Worm (Caenorhabditis elegans) whole organism, L2 larva: Measurements from ENCODE around the gene col-105.
A peak's percentile ranks its signal among the peaks of the same experiment; 100 is the strongest.

Experiments
- F13H6.1 ChIP-seq: sonication (generic microtip); optimal IDR thresholded peaks from 2 replicates; lab custom pipeline; 2016; ENCODE audit warnings: missing genetic modification characterization, missing compliant biosample characterization
- R02D3.7 ChIP-seq: fragments of 150-350 bp; optimal IDR thresholded peaks from 2 replicates; lab custom pipeline; 2014; ENCODE audit warnings: missing biosample characterization, missing genetic modification characterization
- Y55F3AM.14 ChIP-seq: fragments of 200-800 bp; sonication (Bioruptor generic); optimal IDR thresholded peaks from 2 replicates; lab custom pipeline; 2018; ENCODE audit warnings: mild to moderate bottlenecking, missing genetic modification characterization, missing compliant biosample characterization
- ZK546.5 ChIP-seq: sonication (generic microtip); optimal IDR thresholded peaks from 2 replicates; lab custom pipeline; 2017; ENCODE audit warnings: missing biosample characterization, missing genetic modification characterization
- alr-1 ChIP-seq: fragments of 150-350 bp; optimal IDR thresholded peaks from 2 replicates; lab custom pipeline; 2014; ENCODE audit warnings: missing biosample characterization, missing genetic modification characterization
- ama-1 ChIP-seq: fragments of 150-350 bp; optimal IDR thresholded peaks from 2 replicates; lab custom pipeline; 2018; ENCODE audit warnings: inconsistent platforms
- blmp-1 ChIP-seq: sonication (generic microtip); optimal IDR thresholded peaks from 2 replicates; lab custom pipeline; 2017; ENCODE audit warnings: missing genetic modification characterization, mild to moderate bottlenecking, missing compliant biosample characterization, antibody characterized with exemption, moderate library complexity; ENCODE audit not compliant: insufficient read depth
- dmd-4 ChIP-seq: sonication (generic microtip); optimal IDR thresholded peaks from 2 replicates; lab custom pipeline; 2017; ENCODE audit warnings: missing biosample characterization, missing genetic modification characterization
- elt-1 ChIP-seq: fragments of 150-350 bp; optimal IDR thresholded peaks from 2 replicates; lab custom pipeline; 2014; ENCODE audit warnings: missing biosample characterization, missing genetic modification characterization
- elt-3 ChIP-seq: sonication (generic microtip); optimal IDR thresholded peaks from 2 replicates; lab custom pipeline; 2017; ENCODE audit warnings: missing biosample characterization, missing genetic modification characterization
- lin-11 ChIP-seq: fragments of 150-350 bp; sonication (generic microtip); optimal IDR thresholded peaks from 2 replicates; lab custom pipeline; 2014; ENCODE audit warnings: missing biosample characterization, missing genetic modification characterization, inconsistent platforms, mixed read lengths
- lin-39 ChIP-seq: fragments of 150-350 bp; optimal IDR thresholded peaks from 2 replicates; lab custom pipeline; 2014; ENCODE audit warnings: missing biosample characterization, missing genetic modification reagents, missing genetic modification characterization
- mbf-1 ChIP-seq: sonication (generic microtip); optimal IDR thresholded peaks from 2 replicates; lab custom pipeline; 2017; ENCODE audit warnings: missing biosample characterization, missing genetic modification characterization
- mdl-1 ChIP-seq, 2 experiments: fragments of 150-350 bp in 1 of 2; sonication (generic microtip) in 1 of 2; optimal IDR thresholded peaks; 2 replicates each; lab custom pipeline; 2017; ENCODE audit warnings: missing biosample characterization in 2 of 2, missing genetic modification characterization in 2 of 2
- nhr-10 ChIP-seq: sonication (generic microtip); optimal IDR thresholded peaks from 2 replicates; lab custom pipeline; 2017; ENCODE audit warnings: missing biosample characterization, missing genetic modification characterization
- nhr-129 ChIP-seq: fragments of 150-350 bp; optimal IDR thresholded peaks from 2 replicates; lab custom pipeline; 2014; ENCODE audit warnings: missing biosample characterization, missing genetic modification characterization
- nhr-21 ChIP-seq: fragments of 150-350 bp; optimal IDR thresholded peaks from 2 replicates; lab custom pipeline; 2014; ENCODE audit warnings: missing biosample characterization, missing genetic modification characterization
- nhr-23 ChIP-seq: fragments of 150-350 bp; optimal IDR thresholded peaks from 2 replicates; lab custom pipeline; 2014; ENCODE audit warnings: missing biosample characterization, missing genetic modification reagents, missing genetic modification characterization
- nhr-237 ChIP-seq: fragments of 150-350 bp; optimal IDR thresholded peaks from 2 replicates; lab custom pipeline; 2014; ENCODE audit warnings: missing biosample characterization, missing genetic modification characterization
- nhr-25 ChIP-seq: fragments of 150-350 bp; sonication (generic microtip); optimal IDR thresholded peaks from 3 replicates; lab custom pipeline; 2014; ENCODE audit warnings: missing biosample characterization, missing genetic modification characterization
- nhr-6 ChIP-seq: fragments of 150-350 bp; optimal IDR thresholded peaks from 2 replicates; lab custom pipeline; 2014; ENCODE audit warnings: missing biosample characterization, missing genetic modification characterization
- nhr-77 ChIP-seq: fragments of 150-350 bp; optimal IDR thresholded peaks from 2 replicates; lab custom pipeline; 2014; ENCODE audit warnings: missing biosample characterization, missing genetic modification characterization
- peb-1 ChIP-seq: fragments of 150-350 bp; optimal IDR thresholded peaks from 2 replicates; lab custom pipeline; 2014; ENCODE audit warnings: missing biosample characterization, missing genetic modification characterization
- skn-1 ChIP-seq: sonication (generic microtip); optimal IDR thresholded peaks from 2 replicates; lab custom pipeline; 2017; ENCODE audit warnings: missing biosample characterization, missing genetic modification characterization
- sma-3 ChIP-seq: sonication (generic microtip); optimal IDR thresholded peaks from 2 replicates; lab custom pipeline; 2016; ENCODE audit warnings: missing genetic modification reagents, missing genetic modification characterization, missing compliant biosample characterization
- sma-9 ChIP-seq, 2 experiments: fragments of 150-350 bp in 1 of 2; sonication (generic microtip) in 1 of 2; optimal IDR thresholded peaks; 2 replicates each; lab custom pipeline; 2014 to 2016; ENCODE audit warnings: missing genetic modification characterization in 2 of 2, mild to moderate bottlenecking in 1 of 2, missing biosample characterization in 1 of 2, missing compliant biosample characterization in 1 of 2, missing genetic modification reagents in 1 of 2, moderate library complexity in 1 of 2
- snpc-4 ChIP-seq: fragments of 150-350 bp; optimal IDR thresholded peaks from 2 replicates; lab custom pipeline; 2014; ENCODE audit warnings: missing biosample characterization, missing genetic modification characterization
- unc-39 ChIP-seq: fragments of 150-350 bp; optimal IDR thresholded peaks from 2 replicates; lab custom pipeline; 2014; ENCODE audit warnings: missing biosample characterization, missing genetic modification characterization
- unc-55 ChIP-seq: fragments of 150-350 bp; sonication (generic microtip); optimal IDR thresholded peaks from 3 replicates; lab custom pipeline; 2014; ENCODE audit warnings: missing biosample characterization, missing genetic modification reagents, missing genetic modification characterization
- ztf-1 ChIP-seq: fragments of 200-800 bp; sonication (Bioruptor generic); conservative IDR thresholded peaks from 2 replicates; pipeline ENCODE4 v1.3.6; 2022; ENCODE audit warnings: missing genetic modification characterization, missing compliant biosample characterization
- ztf-11 ChIP-seq: sonication (generic microtip); optimal IDR thresholded peaks from 2 replicates; lab custom pipeline; 2017; ENCODE audit warnings: missing biosample characterization, missing genetic modification characterization

The col-105 gene

ce11 chrIV:1377699-1378098 is 18.7 kb upstream of the col-105 start:
- TF ChIP-seq nhr-25 (tag; lab: Kevin White, UChicago): no peak
- no peak for TF ChIP-seq nhr-77 (tag; lab: Kevin White, UChicago)
- TF ChIP-seq lin-39 (tag; lab: Kevin White, UChicago): no peak
- TF ChIP-seq skn-1 (tag; lab: Kevin White, UChicago): no peak
- TF ChIP-seq nhr-10 (tag; lab: Kevin White, UChicago): no peak
- TF ChIP-seq sma-3: no peak
- no peak for TF ChIP-seq nhr-129 (tag; lab: Kevin White, UChicago)
- no peak for TF ChIP-seq ztf-1 (GFP tag; lab: Robert Waterston, UW)
- no peak for TF ChIP-seq nhr-23
- no peak for TF ChIP-seq R02D3.7 (tag; lab: Kevin White, UChicago)
- no peak for TF ChIP-seq ama-1 (lab: Kevin White, UChicago)
- TF ChIP-seq ztf-11 (tag; lab: Kevin White, UChicago): no peak

ce11 chrIV:1375289-1375688 is 16.3 kb upstream of the col-105 start:
- no peak for TF ChIP-seq lin-11 (tag; lab: Kevin White, UChicago)
- no peak for TF ChIP-seq lin-39 (tag; lab: Kevin White, UChicago)

ce11 chrIV:1371300-1371699 is 12.3 kb upstream of the col-105 start:
- TF ChIP-seq Y55F3AM.14 (GFP tag; lab: Kevin White, UChicago) (no peak), nhr-21 (tag; lab: Kevin White, UChicago) (peak; percentile 34), peb-1 (tag; lab: Kevin White, UChicago) (peak; percentile 50), nhr-25 (tag; lab: Kevin White, UChicago) (peak; percentile 79)

- TF ChIP-seq blmp-1: no peak
- TF ChIP-seq mbf-1: no peak
- TF ChIP-seq nhr-25 (tag; lab: Kevin White, UChicago): no peak
- no peak for TF ChIP-seq alr-1
- no peak for TF ChIP-seq unc-55 (GFP tag; lab: Kevin White, UChicago)
- no peak for TF ChIP-seq F13H6.1 (tag; lab: Kevin White, UChicago)
- TF ChIP-seq lin-11 (tag; lab: Kevin White, UChicago): no peak
- no peak for TF ChIP-seq nhr-6
- no peak for TF ChIP-seq peb-1 (tag; lab: Kevin White, UChicago)
- no peak for TF ChIP-seq nhr-237 (tag; lab: Kevin White, UChicago)
- no peak for TF ChIP-seq sma-9 (GFP tag; optimal IDR thresholded peaks at IDR 0.05; lab: Kevin White, UChicago)
- no peak for TF ChIP-seq sma-9 (tag; optimal IDR thresholded peaks at IDR 0.05; lab: Kevin White, UChicago)
Measured at ce11 chrIV:1367041-1367440, 8.0 kb upstream of the col-105 start.

ce11 chrIV:1365771-1366170 is 6.7 kb upstream of the col-105 start:
- TF ChIP-seq snpc-4 (no peak), mdl-1 (tag; optimal IDR thresholded peaks at IDR 0.05; lab: Kevin White, UChicago) (no peak), skn-1 (tag; lab: Kevin White, UChicago) (no peak), nhr-77 (tag; lab: Kevin White, UChicago) (no peak), nhr-23 (no peak), mbf-1 (no peak), elt-3 (tag; lab: Kevin White, UChicago) (no peak), F13H6.1 (tag; lab: Kevin White, UChicago) (no peak), ztf-1 (GFP tag; lab: Robert Waterston, UW) (no peak), R02D3.7 (tag; lab: Kevin White, UChicago) (no peak), nhr-6 (no peak), ZK546.5 (tag; lab: Kevin White, UChicago) (no peak), sma-3 (no peak), dmd-4 (no peak), ztf-11 (tag; lab: Kevin White, UChicago) (no peak), nhr-10 (tag; lab: Kevin White, UChicago) (no peak), unc-39 (tag; lab: Kevin White, UChicago) (no peak)
- TF ChIP-seq, all 48 proteins: peak for 0

ce11 chrIV:1361616-1362228 is 2.7 kb upstream of the col-105 start:
- no peak for TF ChIP-seq elt-1 (tag; lab: Kevin White, UChicago)
- TF ChIP-seq F13H6.1 (tag; lab: Kevin White, UChicago): peak; percentile 72
